Fruit fly (Drosophila melanogaster) whole organism, adult: ENCODE results near the gene CG10877.

ENCODE experiments used
- CG11617 ChIP-seq: fragments of 200-800 bp; sonication (Bioruptor generic); optimal IDR thresholded peaks from 2 replicates; lab custom pipeline; 2017; ENCODE audit warnings: mild to moderate bottlenecking, missing biosample characterization, missing genetic modification reagents, missing genetic modification characterization
- CG12768 ChIP-seq: fragments of 200-800 bp; sonication (Bioruptor generic); optimal IDR thresholded peaks from 2 replicates; lab custom pipeline; 2017; ENCODE audit warnings: missing biosample characterization, missing genetic modification characterization, mild to moderate bottlenecking, moderate library complexity, missing genetic modification reagents
- CG14711 ChIP-seq: fragments of 200-800 bp; sonication (Bioruptor generic); optimal IDR thresholded peaks from 2 replicates; lab custom pipeline; 2018; ENCODE audit warnings: missing biosample characterization, mild to moderate bottlenecking, missing genetic modification characterization, moderate library complexity
- CG1620 ChIP-seq: fragments of 200-800 bp; sonication (Bioruptor generic); optimal IDR thresholded peaks from 2 replicates; lab custom pipeline; 2016; ENCODE audit warnings: missing biosample characterization, missing genetic modification characterization
- CG33017 ChIP-seq: fragments of 200-800 bp; sonication (Bioruptor generic); optimal IDR thresholded peaks from 2 replicates; lab custom pipeline; 2018; ENCODE audit warnings: missing biosample characterization, mild to moderate bottlenecking, missing genetic modification characterization, moderate library complexity
- CG5204 ChIP-seq: fragments of 200-800 bp; sonication (Bioruptor generic); optimal IDR thresholded peaks from 2 replicates; lab custom pipeline; 2016; ENCODE audit warnings: missing biosample characterization, missing genetic modification characterization
- CG7045 ChIP-seq: fragments of 200-800 bp; sonication (Bioruptor generic); optimal IDR thresholded peaks from 2 replicates; lab custom pipeline; 2017; ENCODE audit warnings: missing biosample characterization, mild to moderate bottlenecking, missing genetic modification characterization
- CG7101 ChIP-seq: fragments of 200-800 bp; sonication (Bioruptor generic); optimal IDR thresholded peaks from 2 replicates; lab custom pipeline; 2018; ENCODE audit warnings: missing biosample characterization, mild to moderate bottlenecking, missing genetic modification characterization, moderate library complexity
- Clk ChIP-seq: fragments of 200-800 bp; sonication (Bioruptor generic); optimal IDR thresholded peaks from 2 replicates; lab custom pipeline; 2017; ENCODE audit warnings: missing biosample characterization, missing genetic modification characterization
- Crg-1 ChIP-seq: fragments of 200-800 bp; sonication (Bioruptor generic); optimal IDR thresholded peaks from 2 replicates; lab custom pipeline; 2016; ENCODE audit warnings: missing biosample characterization, missing genetic modification characterization
- Hr96 ChIP-seq: fragments of 200-800 bp; sonication (Bioruptor generic); optimal IDR thresholded peaks from 2 replicates; lab custom pipeline; 2016; ENCODE audit warnings: missing biosample characterization, missing genetic modification characterization
- Mnt ChIP-seq: fragments of 200-800 bp; sonication (Bioruptor generic); optimal IDR thresholded peaks from 2 replicates; lab custom pipeline; 2016; ENCODE audit warnings: missing biosample characterization, mild to moderate bottlenecking, missing genetic modification characterization
- bab1 ChIP-seq: fragments of 200-800 bp; sonication (Bioruptor generic); optimal IDR thresholded peaks from 3 replicates; lab custom pipeline; 2019; ENCODE audit warnings: missing biosample characterization, mild to moderate bottlenecking, missing genetic modification characterization, moderate library complexity
- cic ChIP-seq: fragments of 200-800 bp; sonication (Bioruptor generic); optimal IDR thresholded peaks from 2 replicates; lab custom pipeline; 2017; ENCODE audit warnings: missing biosample characterization, mild to moderate bottlenecking, missing genetic modification characterization, moderate library complexity
- cnc ChIP-seq, 2 experiments: fragments of >200 bp; optimal IDR thresholded peaks; 2 replicates each; lab custom pipeline; 2017
- kay ChIP-seq: fragments of 200-800 bp; sonication (Bioruptor generic); peaks from one replicate; lab custom pipeline; 2016; ENCODE audit warnings: missing biosample characterization, missing genetic modification characterization, borderline replicate concordance
- ovo ChIP-seq: fragments of 200-800 bp; sonication (Bioruptor generic); optimal IDR thresholded peaks from 2 replicates; lab custom pipeline; 2016; ENCODE audit warnings: missing biosample characterization, missing genetic modification characterization
- pad ChIP-seq: fragments of 200-800 bp; sonication (Bioruptor generic); optimal IDR thresholded peaks from 3 replicates; lab custom pipeline; 2017; ENCODE audit warnings: missing biosample characterization, missing genetic modification characterization, mild to moderate bottlenecking, moderate library complexity, missing genetic modification reagents
- tj ChIP-seq: fragments of 200-800 bp; sonication (Bioruptor generic); optimal IDR thresholded peaks from 3 replicates; lab custom pipeline; 2017; ENCODE audit warnings: missing biosample characterization, mild to moderate bottlenecking, missing genetic modification characterization, moderate library complexity
- toe ChIP-seq: fragments of 200-800 bp; sonication (Bioruptor generic); optimal IDR thresholded peaks from 2 replicates; lab custom pipeline; 2016; ENCODE audit warnings: missing biosample characterization, missing genetic modification characterization

The CG10877 gene

DNA sequence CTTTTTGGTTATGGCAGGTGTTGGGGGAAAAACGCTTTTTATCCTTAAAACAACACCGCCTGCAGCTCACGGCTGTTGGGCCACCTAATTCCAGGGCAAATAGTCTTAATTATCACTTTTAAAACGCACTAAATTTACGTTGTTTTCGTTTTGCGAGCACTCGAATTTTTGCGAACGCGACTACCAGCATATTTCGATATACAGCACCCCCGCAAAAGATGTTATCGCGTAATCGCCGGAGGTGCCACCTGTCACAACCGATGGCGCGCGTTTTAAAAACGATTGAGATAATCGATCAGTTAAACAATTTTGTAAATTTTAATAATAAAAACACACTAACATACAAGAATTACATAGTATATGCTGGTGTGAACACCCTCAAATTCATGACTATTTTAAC, 11.8 kb downstream of the CG10877 start, which contains the start of gene Stat92E:
Gene Stat92E, minus strand, starts transcription at position 219 of the 400 bp plus-strand sequence.
- TF ChIP-seq cic (GFP tag; lab: Kevin White, UChicago) (no peak), Hr96 (no peak), bab1 (no peak), cnc (optimal IDR thresholded peaks at IDR 0.05; lab: Kevin White, UChicago) (no peak), Crg-1 (GFP tag; lab: Kevin White, UChicago) (no peak), CG33017 (tag; lab: Kevin White, UChicago) (no peak), CG7045 (no peak), CG12768 (GFP tag; lab: Kevin White, UChicago) (no peak), toe (GFP tag; lab: Kevin White, UChicago) (no peak), tj (GFP tag; lab: Kevin White, UChicago) (peak; percentile 24), kay (GFP tag; lab: Kevin White, UChicago) (peak; percentile 21)

DNA sequence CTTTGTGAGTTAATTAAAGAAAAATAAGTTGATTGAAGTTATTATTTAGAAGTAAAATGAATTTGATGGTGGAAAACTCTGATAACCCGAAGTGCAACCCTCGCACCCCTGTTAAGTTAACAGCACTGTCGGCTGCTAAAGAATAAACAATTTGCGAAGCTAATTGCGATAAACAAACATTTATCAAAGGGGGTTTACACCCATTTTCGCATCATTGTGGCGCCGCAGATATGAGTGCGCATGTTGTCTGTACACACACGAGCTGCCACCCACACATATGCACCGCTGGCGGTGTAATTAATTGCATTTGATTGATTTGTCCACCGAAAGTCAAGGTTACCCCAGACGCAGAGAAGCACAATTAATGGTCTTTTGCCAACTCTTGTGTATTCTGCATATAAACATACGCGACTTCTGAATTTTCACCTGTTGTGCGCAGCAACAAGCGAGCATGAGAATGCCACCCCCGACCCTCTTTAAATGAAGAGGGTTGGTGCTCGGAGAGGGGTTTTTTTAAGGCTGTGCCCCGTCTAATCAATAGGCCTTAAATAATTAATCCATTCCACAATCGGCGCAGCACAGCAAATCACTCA, 12.3 kb downstream of the CG10877 start:
- TF ChIP-seq CG12768 (GFP tag; lab: Kevin White, UChicago), result peak; percentile 15
- TF ChIP-seq CG33017 (tag; lab: Kevin White, UChicago), result no peak

DNA sequence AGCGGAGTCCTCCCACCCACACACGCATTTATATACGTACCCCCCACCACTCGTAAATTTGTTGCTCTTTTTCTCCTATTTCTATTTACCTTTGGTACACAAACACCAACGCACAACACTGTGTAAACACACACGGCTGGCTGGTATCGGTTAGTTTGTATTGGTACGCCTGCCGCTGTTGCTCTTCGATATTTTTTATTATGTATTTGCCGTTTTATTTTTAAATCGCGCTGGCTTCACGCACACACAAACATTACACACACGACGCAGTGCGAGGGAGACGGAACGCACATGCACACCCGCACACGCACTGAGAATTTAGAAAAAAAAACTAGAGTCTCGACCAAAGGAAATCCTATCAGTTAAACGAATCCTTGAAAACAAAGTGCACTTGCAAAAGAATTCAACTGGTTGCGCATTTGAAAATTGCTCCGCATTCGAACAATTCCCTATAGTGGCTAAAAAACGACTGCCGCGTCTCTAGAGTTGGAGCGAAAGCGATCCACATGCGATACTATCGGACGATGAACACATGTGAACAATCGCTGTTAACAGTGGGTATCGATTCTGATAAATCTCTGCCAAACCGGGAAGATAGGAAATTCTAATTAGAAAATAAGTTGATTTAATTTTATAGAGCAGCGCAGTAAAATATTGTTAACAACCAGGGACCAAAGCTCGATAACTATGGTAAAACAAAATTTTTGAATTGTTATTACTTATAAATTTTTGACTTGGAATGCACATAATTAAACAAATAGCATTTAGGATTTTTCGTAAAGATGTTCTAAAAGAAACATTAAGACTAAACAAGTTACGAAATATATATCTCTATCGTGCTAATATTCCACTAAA, 13.0 kb downstream of the CG10877 start:
- TF ChIP-seq Clk (GFP tag; lab: Kevin White, UChicago), result peak; percentile 23
- peak; percentile 52 for TF ChIP-seq CG7045
- peak; percentile 73 for TF ChIP-seq kay (GFP tag; lab: Kevin White, UChicago)
- peak; percentile 84 for TF ChIP-seq Mnt (GFP tag; lab: Kevin White, UChicago)
- TF ChIP-seq Hr96, result peak; percentile 64
- TF ChIP-seq cic (GFP tag; lab: Kevin White, UChicago), result peak; percentile 73
- no peak for TF ChIP-seq CG11617
- TF ChIP-seq ovo (GFP tag; lab: Kevin White, UChicago), result peak; percentile 72
- no peak for TF ChIP-seq toe (GFP tag; lab: Kevin White, UChicago)
- no peak for TF ChIP-seq CG1620
- peak; percentile 36 for TF ChIP-seq bab1
- no peak for TF ChIP-seq tj (GFP tag; lab: Kevin White, UChicago)
- no peak for TF ChIP-seq cnc (optimal IDR thresholded peaks at IDR 0.05; lab: Kevin White, UChicago)
- TF ChIP-seq CG33017 (tag; lab: Kevin White, UChicago), result peak; percentile 36
- peak; percentile 17 for TF ChIP-seq CG14711 (tag; lab: Kevin White, UChicago)
- no peak for TF ChIP-seq CG5204 (GFP tag; lab: Kevin White, UChicago)
- peak; percentile 90 for TF ChIP-seq CG12768 (GFP tag; lab: Kevin White, UChicago)
- TF ChIP-seq Crg-1 (GFP tag; lab: Kevin White, UChicago), result peak; percentile 87
- peak; percentile 12 for TF ChIP-seq pad
- TF ChIP-seq CG7101 (tag; lab: Kevin White, UChicago), result peak; percentile 75

DNA sequence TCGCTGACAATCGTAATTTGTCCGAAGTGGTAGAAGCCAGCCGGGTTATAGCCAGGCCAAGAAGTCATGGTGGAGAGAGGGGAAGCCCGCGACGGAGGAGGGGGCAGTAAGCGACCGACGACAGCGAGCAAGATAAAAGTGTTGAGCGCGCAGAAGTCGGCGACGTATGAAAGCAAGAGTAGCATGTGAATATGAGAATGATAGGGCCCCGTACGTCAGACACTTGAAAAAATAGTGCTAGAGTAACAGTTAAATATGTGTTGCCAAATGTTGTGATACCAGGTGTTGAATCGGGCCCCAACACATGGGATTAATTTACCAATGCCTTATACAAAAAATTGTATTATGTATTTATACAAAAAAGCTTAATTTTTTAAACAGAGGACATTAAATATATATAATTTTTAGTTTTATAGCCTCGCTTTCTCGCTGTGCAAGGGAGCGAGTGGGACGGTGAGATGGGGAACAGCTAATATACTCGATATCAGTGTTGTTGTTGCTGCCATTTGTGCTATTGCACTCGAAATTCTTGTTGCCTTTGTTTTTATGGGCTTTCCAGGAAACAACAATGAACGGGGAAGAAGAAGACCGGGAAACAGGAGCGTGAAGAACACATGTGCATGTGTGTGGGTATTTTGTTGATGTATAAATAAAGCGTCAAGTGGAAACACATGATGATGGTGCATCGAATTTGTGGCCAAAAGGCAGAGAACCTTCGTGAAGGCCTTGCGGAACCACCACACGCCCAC, 13.8 kb downstream of the CG10877 start:
- peak; percentile 90 for TF ChIP-seq CG11617
- TF ChIP-seq bab1, result peak; percentile 85
- peak; percentile 65 for TF ChIP-seq kay (GFP tag; lab: Kevin White, UChicago)
- peak; percentile 79 for TF ChIP-seq CG1620
- TF ChIP-seq CG14711 (tag; lab: Kevin White, UChicago), result peak; percentile 86
- TF ChIP-seq CG7101 (tag; lab: Kevin White, UChicago), result peak; percentile 86
- TF ChIP-seq Mnt (GFP tag; lab: Kevin White, UChicago), result peak; percentile 77
- peak; percentile 75 for TF ChIP-seq cic (GFP tag; lab: Kevin White, UChicago)
- TF ChIP-seq CG12768 (GFP tag; lab: Kevin White, UChicago), result peak; percentile 85
- peak; percentile 44 for TF ChIP-seq Hr96
- peak; percentile 20 for TF ChIP-seq ovo (GFP tag; lab: Kevin White, UChicago)
- no peak for TF ChIP-seq cnc (optimal IDR thresholded peaks at IDR 0.05; lab: Kevin White, UChicago)
- TF ChIP-seq toe (GFP tag; lab: Kevin White, UChicago), result peak; percentile 63
- TF ChIP-seq CG5204 (GFP tag; lab: Kevin White, UChicago), result peak; percentile 77
- peak; percentile 78 for TF ChIP-seq Clk (GFP tag; lab: Kevin White, UChicago)
- peak; percentile 91 for TF ChIP-seq CG33017 (tag; lab: Kevin White, UChicago)
- peak; percentile 87 for TF ChIP-seq CG7045
- peak; percentile 80 for TF ChIP-seq pad
- TF ChIP-seq tj (GFP tag; lab: Kevin White, UChicago), result peak; percentile 97
- no peak for TF ChIP-seq Crg-1 (GFP tag; lab: Kevin White, UChicago)

DNA sequence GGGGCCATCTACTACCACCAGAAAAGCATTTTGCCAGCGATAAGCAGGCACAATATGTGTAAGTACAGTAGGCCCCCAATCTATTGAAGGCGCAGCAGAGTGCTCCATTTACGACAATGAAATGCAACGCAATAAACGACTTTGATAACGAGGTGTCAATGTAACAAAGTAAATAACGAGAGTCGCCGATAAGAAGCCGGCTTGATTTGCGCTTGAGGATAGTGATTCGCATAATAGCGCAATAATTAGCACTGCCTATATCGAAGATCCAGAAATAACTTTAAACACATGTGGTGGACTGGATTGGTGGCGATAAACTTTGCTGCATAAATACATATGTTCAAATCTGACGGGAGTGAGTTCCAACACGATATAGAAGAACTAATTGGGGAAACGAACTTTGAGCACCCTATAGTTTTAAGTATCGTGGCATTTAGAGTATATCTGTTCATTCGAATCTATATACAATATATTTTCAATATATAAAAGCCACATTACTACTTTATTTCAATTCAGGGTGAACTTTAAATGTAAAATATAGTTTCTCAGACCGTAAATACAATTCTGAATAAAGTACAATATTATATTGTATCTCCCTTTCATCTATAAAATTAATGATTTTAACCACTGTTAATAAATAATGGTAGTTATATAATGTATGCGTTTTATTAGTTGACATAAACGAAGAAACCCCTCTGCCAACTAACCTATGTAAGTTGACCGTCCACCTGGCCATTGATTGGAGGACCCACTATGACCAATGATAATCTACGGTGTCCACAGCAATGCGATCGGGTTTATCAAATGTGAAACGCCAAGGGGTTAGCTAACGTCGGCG, 14.6 kb downstream of the CG10877 start:
- TF ChIP-seq cic (GFP tag; lab: Kevin White, UChicago) (peak; percentile 92), Hr96 (no peak), CG11617 (no peak), CG33017 (tag; lab: Kevin White, UChicago) (peak; percentile 60), cnc (optimal IDR thresholded peaks at IDR 0.05; lab: Kevin White, UChicago) (no peak), tj (GFP tag; lab: Kevin White, UChicago) (no peak), kay (GFP tag; lab: Kevin White, UChicago) (peak; percentile 64), CG1620 (no peak), toe (GFP tag; lab: Kevin White, UChicago) (peak; percentile 36), Mnt (GFP tag; lab: Kevin White, UChicago) (peak; percentile 71), CG12768 (GFP tag; lab: Kevin White, UChicago) (peak; percentile 63), CG14711 (tag; lab: Kevin White, UChicago) (no peak), pad (peak; percentile 7), CG7101 (tag; lab: Kevin White, UChicago) (peak; percentile 24), CG5204 (GFP tag; lab: Kevin White, UChicago) (no peak), bab1 (no peak), CG7045 (peak; percentile 60), ovo (GFP tag; lab: Kevin White, UChicago) (peak; percentile 29), Clk (GFP tag; lab: Kevin White, UChicago) (peak; percentile 63), Crg-1 (GFP tag; lab: Kevin White, UChicago) (no peak)
